Worm (Caenorhabditis elegans): ENCODE results near the gene F21G4.3.

DNA sequence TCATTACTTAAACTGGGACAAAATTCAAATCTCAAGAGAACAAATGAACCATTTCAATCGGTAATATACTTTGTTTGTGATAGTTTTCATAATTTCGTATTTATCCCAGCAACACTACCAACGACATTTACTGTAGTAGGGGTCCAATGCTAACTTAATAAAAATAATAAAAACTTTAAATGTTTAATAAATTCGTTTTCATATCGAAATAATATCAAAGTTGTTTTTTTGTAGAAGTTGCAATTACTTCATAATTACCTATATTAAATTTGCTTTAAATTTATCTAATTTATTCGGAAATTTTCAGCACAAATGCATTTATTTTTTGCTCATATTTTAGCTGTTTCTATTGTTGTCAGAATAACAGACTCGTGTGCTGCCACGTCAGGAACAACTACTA is 28.6 kb upstream of the F21G4.3 start, which contains the start of gene R07B1.6:
- TF ChIP-seq flt-1 (GFP tag; IDR thresholded peaks at IDR 0.05): no peak
- TF ChIP-seq ztf-29 (GFP tag; IDR thresholded peaks at IDR 0.05): no peak
- no peak for TF ChIP-seq ref-1 (GFP tag; conservative IDR thresholded peaks at IDR 0.05)
- no peak for TF ChIP-seq ztf-23 (GFP tag; IDR thresholded peaks at IDR 0.05)
- TF ChIP-seq tab-1 (GFP tag; IDR thresholded peaks at IDR 0.05): no peak
- no peak for TF ChIP-seq klf-2 (GFP tag; conservative IDR thresholded peaks at IDR 0.05)
- TF ChIP-seq med-1 (GFP tag; optimal IDR thresholded peaks at IDR 0.05; ENCODE audit: insufficient read depth): no peak
- TF ChIP-seq cog-1 (tag; optimal IDR thresholded peaks at IDR 0.05): no peak
